Fruit fly (Drosophila melanogaster): Measurements from ENCODE around the gene CG8851.

DNA sequence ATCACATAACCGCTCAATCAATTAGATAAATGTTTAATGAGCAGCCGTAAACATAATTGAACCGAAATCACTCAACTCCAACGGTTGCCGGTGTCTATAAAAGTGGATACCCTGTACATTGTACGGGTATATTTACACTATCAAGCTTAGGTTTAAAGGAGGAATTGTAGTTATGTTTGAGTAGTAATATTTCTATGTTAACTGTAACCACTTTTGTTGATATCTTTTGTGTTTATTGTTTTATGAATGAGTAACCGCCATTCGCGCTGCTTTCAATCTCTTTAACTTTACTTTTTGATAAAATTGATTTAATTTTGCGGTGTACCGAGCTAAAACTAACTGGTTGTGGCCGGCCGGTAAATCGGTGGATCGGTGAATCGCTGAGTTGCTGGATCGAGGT, 37.4 kb upstream of the CG8851 start:
- no peak for TF ChIP-seq pan (optimal IDR thresholded peaks at IDR 0.05)
- no peak for TF ChIP-seq CG8478 (optimal IDR thresholded peaks at IDR 0.05)

Data from whole organism.